Worm (Caenorhabditis elegans): Measurements from ENCODE around the gene ZK370.4.
A peak's percentile ranks its signal among the peaks of the same experiment; 100 is the strongest.

Gene ZK370.4

DNA sequence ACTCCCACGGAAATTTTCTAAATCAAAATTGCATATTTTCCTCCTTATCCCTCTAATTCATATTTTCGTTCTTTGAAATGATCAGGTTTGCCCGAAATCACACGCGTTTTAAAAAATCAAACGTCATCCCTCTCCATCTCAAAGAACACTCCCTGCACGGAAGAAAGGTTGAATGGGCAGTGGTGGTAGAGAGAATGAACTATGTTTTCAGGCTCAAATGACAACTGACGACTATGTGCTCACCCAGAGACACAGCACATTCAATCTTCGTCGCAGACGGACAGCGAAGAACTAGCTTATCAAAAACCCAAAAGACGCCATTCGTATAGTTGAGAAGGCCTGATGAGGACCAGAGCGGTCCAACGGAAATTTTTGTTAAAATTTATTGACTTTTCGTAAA lies 8.6 kb upstream of the ZK370.4 start:
- TF ChIP-seq nhr-12 (tag; optimal IDR thresholded peaks at IDR 0.05) (no peak), unc-120 (tag; optimal IDR thresholded peaks at IDR 0.05; ENCODE audit: poor library complexity, severe bottlenecking) (peak; percentile 2)

DNA sequence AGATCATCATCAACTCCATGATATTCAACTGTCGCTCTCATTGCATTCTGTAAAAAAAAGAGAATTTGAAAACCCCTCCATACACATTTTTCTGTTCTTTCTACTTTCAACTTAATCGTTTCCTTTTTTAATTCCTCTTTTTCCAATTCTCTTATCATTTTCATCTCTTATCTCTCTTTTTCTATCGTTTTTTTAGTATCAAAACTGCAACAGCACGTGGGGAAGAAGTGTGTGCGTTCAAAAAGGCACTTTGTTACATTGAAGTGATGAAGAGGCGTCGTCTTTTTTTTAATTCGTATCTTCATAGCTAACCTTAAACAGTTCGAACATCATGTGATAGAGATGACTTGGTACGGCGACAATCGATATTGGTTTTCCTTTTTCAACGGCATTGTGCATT lies 7.9 kb upstream of the ZK370.4 start:
- no peak for TF ChIP-seq pha-4 (tag; optimal IDR thresholded peaks at IDR 0.05)
- no peak for TF ChIP-seq ces-1 (GFP tag; optimal IDR thresholded peaks at IDR 0.05)
- no peak for TF ChIP-seq M03D4.4 (tag; optimal IDR thresholded peaks at IDR 0.05)
- no peak for TF ChIP-seq lsy-2 (tag; optimal IDR thresholded peaks at IDR 0.05)
- no peak for TF ChIP-seq nhr-2 (tag; optimal IDR thresholded peaks at IDR 0.05)
- TF ChIP-seq hlh-1 (tag; optimal IDR thresholded peaks at IDR 0.05), result no peak
- TF ChIP-seq mep-1 (tag; optimal IDR thresholded peaks at IDR 0.05), result no peak
- TF ChIP-seq nhr-28 (tag; optimal IDR thresholded peaks at IDR 0.05), result no peak
- no peak for TF ChIP-seq nhr-237 (tag; optimal IDR thresholded peaks at IDR 0.05)
- TF ChIP-seq unc-62 (GFP tag; optimal IDR thresholded peaks at IDR 0.05), result no peak
- TF ChIP-seq ztf-11 (tag; optimal IDR thresholded peaks at IDR 0.05), result no peak
- no peak for TF ChIP-seq mab-5 (tag; optimal IDR thresholded peaks at IDR 0.05)
- no peak for TF ChIP-seq elt-3 (tag; optimal IDR thresholded peaks at IDR 0.05)
- TF ChIP-seq zip-8 (tag; optimal IDR thresholded peaks at IDR 0.05), result no peak
- no peak for TF ChIP-seq mls-2 (tag; optimal IDR thresholded peaks at IDR 0.05)
- TF ChIP-seq tbx-8 (GFP tag; optimal IDR thresholded peaks at IDR 0.05), result no peak
- TF ChIP-seq lin-13 (tag; optimal IDR thresholded peaks at IDR 0.05), result no peak

DNA sequence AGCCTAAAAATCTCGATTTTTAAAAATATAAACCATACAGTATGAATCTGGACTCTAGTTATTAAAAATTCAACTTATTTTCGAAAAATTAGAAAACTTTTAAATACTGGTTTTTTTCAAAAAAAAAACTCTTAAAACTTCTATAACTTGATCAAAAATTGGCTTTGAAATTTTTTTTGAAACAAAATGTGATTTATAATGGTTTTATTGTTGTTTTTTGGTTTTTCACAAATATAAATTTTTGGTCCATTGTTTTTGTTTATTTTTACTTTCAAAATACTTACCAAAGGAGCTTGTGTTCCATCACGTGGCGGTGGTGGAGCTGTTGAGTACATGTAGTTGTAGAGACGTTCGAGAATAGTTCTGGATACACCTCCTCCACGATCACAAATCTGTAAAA lies 7.1 kb upstream of the ZK370.4 start:
- TF ChIP-seq ceh-83 (GFP tag; optimal IDR thresholded peaks at IDR 0.05) (no peak), sem-2 (GFP tag; optimal IDR thresholded peaks at IDR 0.05) (no peak), unc-62 (GFP tag; optimal IDR thresholded peaks at IDR 0.05) (no peak), ham-2 (GFP tag; optimal IDR thresholded peaks at IDR 0.05) (no peak), nhr-12 (tag; optimal IDR thresholded peaks at IDR 0.05) (no peak), hlh-1 (tag; optimal IDR thresholded peaks at IDR 0.05) (no peak), M03D4.4 (tag; optimal IDR thresholded peaks at IDR 0.05) (no peak), flh-1 (GFP tag; optimal IDR thresholded peaks at IDR 0.05) (no peak), zip-8 (tag; optimal IDR thresholded peaks at IDR 0.05) (no peak), pha-4 (tag; optimal IDR thresholded peaks at IDR 0.05) (no peak)

DNA sequence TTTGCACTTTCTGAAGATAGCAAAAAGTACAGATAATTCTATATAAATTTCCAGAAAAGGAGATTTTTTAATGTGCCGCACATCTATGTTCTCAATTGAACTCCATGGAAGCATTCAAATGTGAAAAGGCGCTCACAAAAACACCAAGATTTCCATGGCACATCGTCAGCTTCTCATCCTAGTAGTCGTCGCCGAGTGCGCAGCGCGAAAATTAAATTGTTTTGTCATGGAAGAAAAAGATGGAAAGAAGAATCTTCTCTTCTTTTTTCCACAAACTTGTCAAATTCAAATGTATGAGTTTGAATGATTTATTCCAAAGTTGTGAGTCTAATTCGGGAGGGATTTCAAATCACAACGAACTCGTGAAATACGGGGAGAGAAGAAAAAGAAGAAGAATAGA lies 6.2 kb upstream of the ZK370.4 start:
- TF ChIP-seq ces-1 (GFP tag; optimal IDR thresholded peaks at IDR 0.05), result peak; percentile 81
- TF ChIP-seq lsy-2 (tag; optimal IDR thresholded peaks at IDR 0.05), result no peak

DNA sequence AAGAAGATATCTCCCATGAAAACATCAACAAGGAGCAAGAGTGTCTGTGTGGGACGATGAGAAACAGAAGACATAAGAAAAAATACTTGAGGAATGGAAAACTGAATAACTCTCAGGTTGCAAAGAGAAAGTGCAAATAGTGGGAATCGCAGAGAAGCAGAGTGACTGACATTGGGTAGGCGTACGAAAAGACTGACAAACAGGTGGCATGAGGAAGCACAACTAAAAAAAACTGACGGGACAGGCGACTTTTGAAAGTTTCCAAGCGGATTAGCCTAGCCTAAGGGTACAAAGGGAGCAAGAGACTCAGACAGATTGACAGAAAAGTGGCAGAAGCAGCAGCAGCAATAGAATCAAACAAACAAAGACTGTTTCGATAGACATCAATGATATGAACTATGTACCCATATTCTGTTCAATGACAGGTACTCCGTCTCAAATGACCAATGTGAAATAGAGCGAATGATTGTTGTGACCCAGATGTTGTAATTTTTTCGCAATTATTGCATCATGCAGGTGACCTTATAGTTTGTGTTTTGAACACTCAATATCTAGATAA lies 3.2 kb upstream of the ZK370.4 start:
- TF ChIP-seq zip-8 (tag; optimal IDR thresholded peaks at IDR 0.05) (peak; percentile 26), nhr-237 (tag; optimal IDR thresholded peaks at IDR 0.05) (peak; percentile 21), ceh-83 (GFP tag; optimal IDR thresholded peaks at IDR 0.05) (no peak), unc-120 (tag; optimal IDR thresholded peaks at IDR 0.05; ENCODE audit: poor library complexity, severe bottlenecking) (peak; percentile 39), drap-1 (GFP tag; optimal IDR thresholded peaks at IDR 0.05) (no peak), mls-2 (tag; optimal IDR thresholded peaks at IDR 0.05) (no peak), sem-2 (GFP tag; optimal IDR thresholded peaks at IDR 0.05) (no peak), ham-2 (GFP tag; optimal IDR thresholded peaks at IDR 0.05) (no peak), unc-62 (GFP tag; optimal IDR thresholded peaks at IDR 0.05) (peak; percentile 74), elt-1 (tag; optimal IDR thresholded peaks at IDR 0.05; ENCODE audit: borderline replicate concordance, insufficient read depth) (no peak), ztf-11 (tag; optimal IDR thresholded peaks at IDR 0.05) (no peak), ces-1 (GFP tag; optimal IDR thresholded peaks at IDR 0.05) (no peak), lin-13 (tag; optimal IDR thresholded peaks at IDR 0.05) (no peak), bed-3 (GFP tag; optimal IDR thresholded peaks at IDR 0.05) (no peak), unc-39 (tag; optimal IDR thresholded peaks at IDR 0.05) (no peak), blmp-1 (tag; optimal IDR thresholded peaks at IDR 0.05) (no peak), snpc-4 (tag; optimal IDR thresholded peaks at IDR 0.05) (no peak), lin-32 (GFP tag; optimal IDR thresholded peaks at IDR 0.05) (no peak), tbx-8 (GFP tag; optimal IDR thresholded peaks at IDR 0.05) (no peak), nhr-12 (tag; optimal IDR thresholded peaks at IDR 0.05) (no peak), cnd-1 (tag; optimal IDR thresholded peaks at IDR 0.05) (no peak), ceh-43 (GFP tag; optimal IDR thresholded peaks at IDR 0.05) (no peak), nhr-28 (tag; optimal IDR thresholded peaks at IDR 0.05) (no peak), nhr-2 (tag; optimal IDR thresholded peaks at IDR 0.05) (no peak), pha-4 (tag; optimal IDR thresholded peaks at IDR 0.05) (no peak), hlh-1 (tag; optimal IDR thresholded peaks at IDR 0.05) (peak; percentile 70), M03D4.4 (tag; optimal IDR thresholded peaks at IDR 0.05) (no peak), sptf-1 (tag; optimal IDR thresholded peaks at IDR 0.05) (no peak), mab-5 (tag; optimal IDR thresholded peaks at IDR 0.05) (no peak)

Data from whole organism, mixed stage, embryonic.